Worm (Caenorhabditis elegans) whole organism, L1 larva: Measurements from ENCODE around the gene Y47D3A.13.

Experiments
- Y116A8C.19 ChIP-seq: sonication (generic microtip); optimal IDR thresholded peaks from 2 replicates; lab custom pipeline; 2016; ENCODE audit warnings: missing compliant biosample characterization, missing genetic modification characterization, borderline replicate concordance
- mdl-1 ChIP-seq, 2 experiments: fragments of 150-350 bp; optimal IDR thresholded peaks; 2 replicates each; lab custom pipeline; 2014 to 2017; ENCODE audit warnings: missing biosample characterization in 2 of 2, missing genetic modification characterization in 2 of 2, inconsistent platforms in 1 of 2
- nhr-11 ChIP-seq: fragments of 150-350 bp; optimal IDR thresholded peaks from 2 replicates; lab custom pipeline; 2014; ENCODE audit warnings: missing biosample characterization, missing genetic modification characterization
- nhr-77 ChIP-seq: fragments of 150-350 bp; optimal IDR thresholded peaks from 2 replicates; lab custom pipeline; 2014; ENCODE audit warnings: missing biosample characterization, missing genetic modification characterization
- unc-130 ChIP-seq: fragments of 150-350 bp; optimal IDR thresholded peaks from 2 replicates; lab custom pipeline; 2017; ENCODE audit warnings: missing biosample characterization, missing genetic modification characterization, inconsistent platforms

DNA sequence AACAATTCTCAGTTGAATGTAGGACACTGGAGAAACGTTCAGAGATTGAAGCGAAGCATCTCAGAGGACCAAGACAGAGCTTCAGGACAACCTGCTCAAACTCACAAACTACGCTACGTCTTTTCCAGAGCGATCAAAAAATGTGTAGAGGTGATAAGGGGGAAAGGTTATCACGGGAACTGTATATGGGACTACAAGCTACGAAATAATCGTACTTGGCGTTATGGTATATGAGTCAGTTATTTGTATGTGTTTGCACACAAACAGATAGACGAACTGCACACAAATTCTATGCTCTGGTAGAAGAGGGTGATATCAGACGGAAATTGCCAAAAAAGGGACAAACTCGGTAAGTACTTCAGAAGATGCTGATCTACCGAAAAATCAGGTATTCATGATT is 45.3 kb upstream of the Y47D3A.13 start:
- TF ChIP-seq unc-130 (no peak), nhr-77 (tag; lab: Kevin White, UChicago) (no peak), nhr-11 (tag; lab: Kevin White, UChicago) (no peak), mdl-1 (tag; optimal IDR thresholded peaks at IDR 0.05; lab: Kevin White, UChicago) (no peak), Y116A8C.19 (tag; lab: Kevin White, UChicago) (no peak)
